Fruit fly (Drosophila melanogaster) whole organism: ENCODE results near the gene Pmi.

ENCODE experiments used
- CG8478 ChIP-seq: fragments of >200 bp; optimal IDR thresholded peaks from 2 replicates; lab custom pipeline; 2018; ENCODE audit warnings: inconsistent platforms
- Dll ChIP-seq: fragments of >200 bp; optimal IDR thresholded peaks from 2 replicates; lab custom pipeline; 2017
- pan ChIP-seq: fragments of >200 bp; optimal IDR thresholded peaks from 2 replicates; lab custom pipeline; 2017
- psq ChIP-seq: fragments of >200 bp; optimal IDR thresholded peaks from 2 replicates; lab custom pipeline; 2017
- usp ChIP-seq: fragments of >200 bp; optimal IDR thresholded peaks from 2 replicates; lab custom pipeline; 2017; ENCODE audit warnings: missing biosample characterization, missing genetic modification characterization, mixed read lengths

dm6 chr3L:5789663-5790062 is 9.8 kb downstream of the Pmi start:
- no peak for TF ChIP-seq CG8478 (lab: Kevin White, UChicago)
- TF ChIP-seq usp (GFP tag; lab: Kevin White, UChicago): no peak
- TF ChIP-seq Dll (lab: Kevin White, UChicago): no peak
- no peak for TF ChIP-seq psq (lab: Kevin White, UChicago)
- TF ChIP-seq pan (lab: Kevin White, UChicago): no peak
